Worm (Caenorhabditis elegans) whole organism, midembryonic: Measurements from ENCODE around the gene ser-1.

Source experiments
- cog-1 ChIP-seq: sonication (generic microtip); optimal IDR thresholded peaks from 2 replicates; lab custom pipeline; 2016; ENCODE audit warnings: missing genetic modification characterization, missing compliant biosample characterization
- klf-2 ChIP-seq: fragments of 200-800 bp; sonication (Bioruptor generic); conservative IDR thresholded peaks from 2 replicates; pipeline ENCODE4 v1.3.6; 2022; ENCODE audit warnings: missing genetic modification reagents, missing genetic modification characterization, missing compliant biosample characterization
- med-1 ChIP-seq: sonication (generic microtip); optimal IDR thresholded peaks from 2 replicates; lab custom pipeline; 2017; ENCODE audit warnings: missing genetic modification characterization, mild to moderate bottlenecking, missing compliant biosample characterization, antibody characterized with exemption, missing genetic modification reagents; ENCODE audit not compliant: insufficient read depth
- tab-1 ChIP-seq: fragments of 200-800 bp; sonication (Bioruptor generic); IDR thresholded peaks from 2 replicates; pipeline ENCODE4 v1.3.6; 2022; ENCODE audit warnings: missing genetic modification characterization, missing compliant biosample characterization
- ztf-23 ChIP-seq: fragments of 200-800 bp; sonication (Bioruptor generic); IDR thresholded peaks from 2 replicates; pipeline ENCODE4 v1.3.6; 2022; ENCODE audit warnings: missing genetic modification reagents, missing genetic modification characterization, missing compliant biosample characterization
- ztf-29 ChIP-seq: fragments of 200-800 bp; sonication (Bioruptor generic); IDR thresholded peaks from 2 replicates; pipeline ENCODE4 v1.3.6; 2022; ENCODE audit warnings: missing genetic modification reagents, missing genetic modification characterization, missing compliant biosample characterization

DNA sequence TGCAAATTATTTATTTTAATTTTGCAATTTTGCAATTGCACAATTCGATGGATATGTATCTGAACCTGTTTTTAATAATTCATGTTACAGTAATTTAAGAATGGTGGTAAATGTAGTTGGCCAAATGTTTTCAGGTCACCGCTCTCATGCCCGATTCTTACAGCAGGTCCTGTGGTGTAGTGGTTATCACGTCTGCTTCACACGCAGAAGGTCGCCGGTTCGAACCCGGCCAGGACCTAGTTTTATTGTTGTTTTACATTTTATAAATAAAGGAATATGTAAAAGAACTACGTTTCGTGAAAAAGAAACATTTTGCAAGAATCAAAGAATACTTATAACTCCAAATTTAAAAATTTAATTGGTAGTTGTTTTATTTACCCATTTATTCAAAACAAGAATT, 10.7 kb downstream of the ser-1 start:
- TF ChIP-seq ztf-29 (no peak), ztf-23 (GFP tag; lab: Robert Waterston, UW) (no peak), cog-1 (tag; lab: Kevin White, UChicago) (no peak), med-1 (GFP tag; lab: Kevin White, UChicago) (no peak), tab-1 (no peak), klf-2 (GFP tag; lab: Robert Waterston, UW) (no peak)
